Worm (Caenorhabditis elegans) whole organism, early embryonic: Measurements from ENCODE around the gene cdc-73.

Experiments used
- B0310.2 ChIP-seq: sonication (generic microtip); optimal IDR thresholded peaks from 2 replicates; lab custom pipeline; 2016; ENCODE audit warnings: mild to moderate bottlenecking, missing genetic modification characterization, missing compliant biosample characterization
- F13C5.2 ChIP-seq: sonication (generic microtip); optimal IDR thresholded peaks from 2 replicates; lab custom pipeline; 2017; ENCODE audit warnings: mild to moderate bottlenecking, missing genetic modification characterization, inconsistent platforms, missing compliant biosample characterization
- aly-1 ChIP-seq: sonication (generic microtip); optimal IDR thresholded peaks from 2 replicates; lab custom pipeline; 2016; ENCODE audit warnings: missing genetic modification characterization, missing compliant biosample characterization
- ama-1 ChIP-seq: fragments of 150-350 bp; optimal IDR thresholded peaks from 2 replicates; lab custom pipeline; 2014
- ceh-13 ChIP-seq: fragments of 200-800 bp; sonication (Bioruptor generic); optimal IDR thresholded peaks from 2 replicates; lab custom pipeline; 2018; ENCODE audit warnings: mild to moderate bottlenecking, missing genetic modification characterization, missing compliant biosample characterization
- ceh-36 ChIP-seq: sonication (generic microtip); optimal IDR thresholded peaks from 2 replicates; lab custom pipeline; 2016; ENCODE audit warnings: missing genetic modification characterization, inconsistent platforms, missing compliant biosample characterization
- ets-7 ChIP-seq: sonication (generic microtip); optimal IDR thresholded peaks from 2 replicates; lab custom pipeline; 2016; ENCODE audit warnings: missing genotype, missing genetic modification characterization, missing compliant biosample characterization
- flt-1 ChIP-seq: fragments of 200-800 bp; sonication (Bioruptor generic); IDR thresholded peaks from 2 replicates; pipeline ENCODE4 v1.3.6; 2022; ENCODE audit warnings: missing genetic modification characterization, missing compliant biosample characterization
- hmbx-1 ChIP-seq: sonication (generic microtip); optimal IDR thresholded peaks from 2 replicates; lab custom pipeline; 2016; ENCODE audit warnings: mild to moderate bottlenecking, missing genetic modification characterization, missing compliant biosample characterization
- hmg-4 ChIP-seq: fragments of 200-800 bp; sonication (Bioruptor generic); optimal IDR thresholded peaks from 2 replicates; lab custom pipeline; 2018; ENCODE audit warnings: mild to moderate bottlenecking, missing genetic modification characterization, missing compliant biosample characterization
- hnd-1 ChIP-seq: sonication (generic microtip); optimal IDR thresholded peaks from 2 replicates; lab custom pipeline; 2016; ENCODE audit warnings: missing genetic modification characterization, missing compliant biosample characterization
- pes-1 ChIP-seq: fragments of 200-800 bp; sonication (Bioruptor generic); IDR thresholded peaks from 2 replicates; pipeline ENCODE4 v1.3.6; 2022; ENCODE audit warnings: missing genetic modification reagents, missing genetic modification characterization, missing compliant biosample characterization
- scrt-1 ChIP-seq: fragments of 200-800 bp; sonication (Bioruptor generic); IDR thresholded peaks from 2 replicates; pipeline ENCODE4 v1.3.6; 2022; ENCODE audit warnings: missing genetic modification characterization, missing compliant biosample characterization
- sea-1 ChIP-seq: fragments of 200-800 bp; sonication (Bioruptor generic); conservative IDR thresholded peaks from 2 replicates; pipeline ENCODE4 v1.3.6; 2022; ENCODE audit warnings: missing genetic modification characterization, missing compliant biosample characterization
- tbx-11 ChIP-seq: fragments of 200-800 bp; sonication (Bioruptor generic); IDR thresholded peaks from 2 replicates; pipeline ENCODE4 v1.3.6; 2022; ENCODE audit warnings: missing genetic modification characterization, missing compliant biosample characterization
- tbx-37 ChIP-seq: fragments of 200-800 bp; sonication (Bioruptor generic); conservative IDR thresholded peaks from 2 replicates; pipeline ENCODE4 v1.3.6; 2022; ENCODE audit warnings: missing genetic modification reagents, missing genetic modification characterization, missing compliant biosample characterization
- tra-4 ChIP-seq: sonication (generic microtip); optimal IDR thresholded peaks from 2 replicates; lab custom pipeline; 2017; ENCODE audit warnings: missing genetic modification characterization, missing compliant biosample characterization

cdc-73 gene

ce11 chrIV:4076690-4077295 lies 34.4 kb downstream of the cdc-73 start:
- TF ChIP-seq F13C5.2 (tag; lab: Kevin White, UChicago) (no peak), tbx-11 (GFP tag; lab: Robert Waterston, UW) (no peak), ama-1 (lab: Kevin White, UChicago) (no peak), ceh-36 (no peak)

ce11 chrIV:4078901-4079300 lies 36.5 kb downstream of the cdc-73 start, which contains the start of gene C35B1.8:
Gene C35B1.8, minus strand, starts transcription at chrIV:4079001.
- TF ChIP-seq ceh-36 (no peak), B0310.2 (tag; lab: Kevin White, UChicago) (no peak), hmbx-1 (tag; lab: Kevin White, UChicago) (no peak), ceh-13 (GFP tag; lab: Kevin White, UChicago) (no peak), tbx-11 (GFP tag; lab: Robert Waterston, UW) (no peak), tra-4 (tag; lab: Kevin White, UChicago) (no peak), scrt-1 (GFP tag; lab: Robert Waterston, UW) (no peak)

ce11 chrIV:4079514-4079913 lies 37.1 kb downstream of the cdc-73 start, which contains the start of gene C35B1.4:
Gene C35B1.4, plus strand, starts transcription at chrIV:4079814.
- TF ChIP-seq flt-1 (GFP tag; lab: Robert Waterston, UW) = no peak
- no peak for TF ChIP-seq hmbx-1 (tag; lab: Kevin White, UChicago)
- no peak for TF ChIP-seq ceh-13 (GFP tag; lab: Kevin White, UChicago)
- no peak for TF ChIP-seq ceh-36
- TF ChIP-seq hnd-1 = no peak
- TF ChIP-seq sea-1 (GFP tag; lab: Robert Waterston, UW) = no peak
- TF ChIP-seq scrt-1 (GFP tag; lab: Robert Waterston, UW) = no peak
- TF ChIP-seq ets-7 (tag; lab: Kevin White, UChicago) = no peak
- no peak for TF ChIP-seq hmg-4 (GFP tag; lab: Kevin White, UChicago)

- no peak for TF ChIP-seq tbx-37
- TF ChIP-seq ets-7 (tag; lab: Kevin White, UChicago) = no peak
- TF ChIP-seq aly-1 (tag; lab: Kevin White, UChicago) = no peak
- TF ChIP-seq ama-1 (lab: Kevin White, UChicago) = no peak
- no peak for TF ChIP-seq hmg-4 (GFP tag; lab: Kevin White, UChicago)
- TF ChIP-seq flt-1 (GFP tag; lab: Robert Waterston, UW) = no peak
- TF ChIP-seq tbx-11 (GFP tag; lab: Robert Waterston, UW) = no peak
Observed at ce11 chrIV:4080846-4081245, 38.5 kb downstream of the cdc-73 start, which contains the start of the genes C35B1.9 and C35B1.3. Gene C35B1.9, minus strand, starts transcription at chrIV:4080946. Gene C35B1.3, plus strand, starts transcription at chrIV:4081151.

ce11 chrIV:4082599-4082998 lies 40.2 kb downstream of the cdc-73 start:
- TF ChIP-seq hmbx-1 (tag; lab: Kevin White, UChicago) = no peak
- TF ChIP-seq hnd-1 = no peak

ce11 chrIV:4083094-4083493 lies 40.7 kb downstream of the cdc-73 start:
- TF ChIP-seq aly-1 (tag; lab: Kevin White, UChicago) (no peak), tbx-37 (no peak), hmbx-1 (tag; lab: Kevin White, UChicago) (no peak), tbx-11 (GFP tag; lab: Robert Waterston, UW) (no peak), ceh-13 (GFP tag; lab: Kevin White, UChicago) (no peak), F13C5.2 (tag; lab: Kevin White, UChicago) (no peak), hnd-1 (no peak)

- TF ChIP-seq hmg-4 (GFP tag; lab: Kevin White, UChicago) (no peak), ets-7 (tag; lab: Kevin White, UChicago) (no peak), aly-1 (tag; lab: Kevin White, UChicago) (no peak), ama-1 (lab: Kevin White, UChicago) (no peak), sea-1 (GFP tag; lab: Robert Waterston, UW) (no peak), pes-1 (no peak), hmbx-1 (tag; lab: Kevin White, UChicago) (no peak), tbx-37 (no peak), ceh-36 (no peak), tra-4 (tag; lab: Kevin White, UChicago) (no peak), flt-1 (GFP tag; lab: Robert Waterston, UW) (no peak), hnd-1 (no peak), B0310.2 (tag; lab: Kevin White, UChicago) (no peak), ceh-13 (GFP tag; lab: Kevin White, UChicago) (no peak), F13C5.2 (tag; lab: Kevin White, UChicago) (no peak)
Observed at ce11 chrIV:4084109-4084508, 41.7 kb downstream of the cdc-73 start, which contains the start of gene C35B1.5. Gene C35B1.5, minus strand, starts transcription at chrIV:4084209.

- no peak for TF ChIP-seq ama-1 (lab: Kevin White, UChicago)
- TF ChIP-seq flt-1 (GFP tag; lab: Robert Waterston, UW) = no peak
- no peak for TF ChIP-seq hnd-1
- no peak for TF ChIP-seq ceh-36
- no peak for TF ChIP-seq aly-1 (tag; lab: Kevin White, UChicago)
- TF ChIP-seq B0310.2 (tag; lab: Kevin White, UChicago) = no peak
- TF ChIP-seq scrt-1 (GFP tag; lab: Robert Waterston, UW) = no peak
Observed at ce11 chrIV:4085022-4085421, 42.6 kb downstream of the cdc-73 start.
